Fruit fly (Drosophila melanogaster) whole organism, prepupa: ENCODE measurements around the gene Sox102F.

Experiments
- CG10631 ChIP-seq: fragments of 200-800 bp; sonication (Bioruptor generic); optimal IDR thresholded peaks from 2 replicates; lab custom pipeline; 2016; ENCODE audit warnings: missing biosample characterization, missing genetic modification characterization
- CG11294 ChIP-seq: fragments of 200-800 bp; sonication (Bioruptor generic); IDR thresholded peaks from 2 replicates; pipeline ENCODE4 v1.3.6; 2022; ENCODE audit warnings: missing biosample characterization, missing genetic modification characterization
- dsx ChIP-seq: fragments of 200-800 bp; optimal IDR thresholded peaks from 3 replicates; lab custom pipeline; 2019; ENCODE audit warnings: missing biosample characterization, mild to moderate bottlenecking, missing genetic modification characterization, moderate library complexity; ENCODE audit not compliant: poor library complexity, severe bottlenecking
- topi ChIP-seq: fragments of 200-800 bp; sonication (Bioruptor generic); optimal IDR thresholded peaks from 3 replicates; lab custom pipeline; 2016; ENCODE audit warnings: missing biosample characterization, missing genetic modification characterization

- TF ChIP-seq CG11294 (GFP tag; lab: Robert Waterston, UW), result no peak
- no peak for TF ChIP-seq topi
- peak; percentile 25 for TF ChIP-seq dsx
- no peak for TF ChIP-seq CG10631
Observed at dm6 chr4:832985-833384, 1.2 kb downstream of the Sox102F start.
